Fruit fly (Drosophila melanogaster): ENCODE data around the gene CG10713.

- no peak for TF ChIP-seq CG3407 (GFP tag; optimal IDR thresholded peaks at IDR 0.05)
- no peak for TF ChIP-seq CG6683 (GFP tag; optimal IDR thresholded peaks at IDR 0.05)
- TF ChIP-seq usp (GFP tag; optimal IDR thresholded peaks at IDR 0.05), result no peak
- no peak for TF ChIP-seq stc (GFP tag; IDR thresholded peaks at IDR 0.05)
- TF ChIP-seq Blimp-1 (GFP tag; optimal IDR thresholded peaks at IDR 0.05), result no peak
- no peak for TF ChIP-seq YL-1 (GFP tag; optimal IDR thresholded peaks at IDR 0.05)
- no peak for TF ChIP-seq grn (GFP tag; optimal IDR thresholded peaks at IDR 0.05)
- peak; percentile 61 for TF ChIP-seq HmgZ (tag; optimal IDR thresholded peaks at IDR 0.05)
- TF ChIP-seq gcm2 (GFP tag; optimal IDR thresholded peaks at IDR 0.05), result no peak
- no peak for TF ChIP-seq CG10366 (GFP tag; IDR thresholded peaks at IDR 0.05)
Observed at dm6 chr3L:13410999-13411398, 24.0 kb downstream of the CG10713 start.
